Fruit fly (Drosophila melanogaster): ENCODE measurements around the gene Best1.
A peak's percentile ranks its signal among the peaks of the same experiment; 100 is the strongest.

dm6 chr3R:10168483-10169064, 1.7 kb downstream of the Best1 start:
- TF ChIP-seq Jra (GFP tag; optimal IDR thresholded peaks at IDR 0.05) (peak; percentile 58), CG32264 (GFP tag; optimal IDR thresholded peaks at IDR 0.05) (peak; percentile 72), Mio (GFP tag; optimal IDR thresholded peaks at IDR 0.05) (no peak), Myc (optimal IDR thresholded peaks at IDR 0.05) (no peak), psq (GFP tag; optimal IDR thresholded peaks at IDR 0.05) (peak; percentile 33), Vsx2 (GFP tag; optimal IDR thresholded peaks at IDR 0.05; ENCODE audit: partially characterized antibody) (no peak), h (GFP tag; optimal IDR thresholded peaks at IDR 0.05) (peak; percentile 35), dl (GFP tag; optimal IDR thresholded peaks at IDR 0.05; ENCODE audit: insufficient read depth in 1 of 2, partially characterized antibody in 2 of 2) (no peak), Hr78 (GFP tag; optimal IDR thresholded peaks at IDR 0.05) (no peak), lola (GFP tag; optimal IDR thresholded peaks at IDR 0.05) (no peak), woc (GFP tag; optimal IDR thresholded peaks at IDR 0.05) (peak; percentile 57), Hnf4 (GFP tag; optimal IDR thresholded peaks at IDR 0.05) (peak; percentile 20)

Measured in whole organism, wandering third instar larva.